Worm (Caenorhabditis elegans) whole organism, L1 larva: ENCODE data around the gene F21D9.11.
"Not testable (repeated sequence)": the region's sequence is repeated elsewhere in the genome, so short reads cannot be mapped to it uniquely, and the experiment has no call there.

Source experiments
- C04F5.9 ChIP-seq: sonication (generic microtip); optimal IDR thresholded peaks from 2 replicates; lab custom pipeline; 2016; ENCODE audit warnings: missing genetic modification characterization, missing compliant biosample characterization
- C16A3.4 ChIP-seq: fragments of 150-350 bp; optimal IDR thresholded peaks from 2 replicates; lab custom pipeline; 2014; ENCODE audit warnings: missing biosample characterization, missing genetic modification characterization
- aly-2 ChIP-seq: fragments of 150-350 bp; optimal IDR thresholded peaks from 2 replicates; lab custom pipeline; 2014; ENCODE audit warnings: missing biosample characterization, missing genetic modification characterization
- ceh-63 ChIP-seq: fragments of 200-800 bp; sonication (Bioruptor generic); optimal IDR thresholded peaks from 2 replicates; lab custom pipeline; 2018; ENCODE audit warnings: mild to moderate bottlenecking, missing genetic modification characterization, missing compliant biosample characterization
- ceh-8 ChIP-seq: fragments of 200-800 bp; sonication (Bioruptor generic); optimal IDR thresholded peaks from 2 replicates; lab custom pipeline; 2018; ENCODE audit warnings: mild to moderate bottlenecking, missing genetic modification characterization, moderate library complexity, missing compliant biosample characterization
- ceh-82 ChIP-seq, 3 experiments: fragments of 150-350 bp in 1 of 3; sonication (generic microtip) in 2 of 3; optimal IDR thresholded peaks; 2 replicates each; lab custom pipeline; 2014 to 2017; ENCODE audit warnings: missing biosample characterization in 3 of 3, missing genetic modification characterization in 3 of 3
- dsc-1 ChIP-seq: sonication (generic microtip); optimal IDR thresholded peaks from 2 replicates; lab custom pipeline; 2016; ENCODE audit warnings: mild to moderate bottlenecking, missing genetic modification characterization, missing compliant biosample characterization
- efl-1 ChIP-seq, 4 experiments: fragments of 150-350 bp; optimal IDR thresholded peaks in 3 of 4; peaks in 1 of 4; 1 replicate in 1 of 4; 2 replicates in 3 of 4; lab custom pipeline; 2014; ENCODE audit warnings: missing biosample characterization in 2 of 4, missing genetic modification characterization in 2 of 4, missing genetic modification reagents in 2 of 4
- efl-3 ChIP-seq: fragments of 200-800 bp; sonication (Bioruptor generic); optimal IDR thresholded peaks from 2 replicates; lab custom pipeline; 2018; ENCODE audit warnings: mild to moderate bottlenecking, missing genetic modification characterization, missing compliant biosample characterization
- egl-27 ChIP-seq, 2 experiments: fragments of 150-350 bp in 1 of 2; sonication (generic microtip); optimal IDR thresholded peaks; 3 replicates each; lab custom pipeline; 2017 to 2018; ENCODE audit warnings: missing biosample characterization in 2 of 2, missing genetic modification characterization in 2 of 2, missing genetic modification reagents in 2 of 2
- elt-2 ChIP-seq: sonication (generic microtip); optimal IDR thresholded peaks from 2 replicates; lab custom pipeline; 2016; ENCODE audit warnings: missing genetic modification characterization, mild to moderate bottlenecking, inconsistent platforms, missing compliant biosample characterization, missing genetic modification reagents
- ets-5 ChIP-seq: fragments of 200-800 bp; sonication (Bioruptor generic); IDR thresholded peaks from 2 replicates; pipeline ENCODE4 v1.3.6; 2022; ENCODE audit warnings: missing genetic modification characterization, missing compliant biosample characterization
- fkh-10 ChIP-seq: sonication (generic microtip); optimal IDR thresholded peaks from 2 replicates; lab custom pipeline; 2017; ENCODE audit warnings: missing biosample characterization, missing genetic modification reagents, missing genetic modification characterization
- fos-1 ChIP-seq: fragments of 150-350 bp; optimal IDR thresholded peaks from 2 replicates; lab custom pipeline; 2014; ENCODE audit warnings: missing biosample characterization, missing genetic modification characterization
- grh-1 ChIP-seq: fragments of 200-800 bp; sonication (Bioruptor generic); IDR thresholded peaks from 2 replicates; pipeline ENCODE4 v1.3.6; 2022; ENCODE audit warnings: missing genetic modification reagents, missing genetic modification characterization, missing compliant biosample characterization
- hlh-4 ChIP-seq: sonication (generic microtip); optimal IDR thresholded peaks from 2 replicates; lab custom pipeline; 2016; ENCODE audit warnings: mild to moderate bottlenecking, missing genetic modification characterization, missing compliant biosample characterization
- hpl-2 ChIP-seq: fragments of 150-350 bp; optimal IDR thresholded peaks from 2 replicates; lab custom pipeline; 2014; ENCODE audit warnings: missing biosample characterization, missing genetic modification reagents, missing genetic modification characterization
- lin-13 ChIP-seq: fragments of 150-350 bp; optimal IDR thresholded peaks from 2 replicates; lab custom pipeline; 2014; ENCODE audit warnings: missing biosample characterization, missing genetic modification reagents, missing genetic modification characterization
- lin-14 ChIP-seq: fragments of 200-800 bp; sonication (Bioruptor generic); optimal IDR thresholded peaks from 2 replicates; lab custom pipeline; 2018; ENCODE audit warnings: mild to moderate bottlenecking, missing genetic modification characterization, moderate library complexity, missing compliant biosample characterization
- lin-15B ChIP-seq: fragments of 150-350 bp; sonication (generic microtip); optimal IDR thresholded peaks from 3 replicates; lab custom pipeline; 2014; ENCODE audit warnings: missing biosample characterization, missing genetic modification characterization
- lsy-2 ChIP-seq, 2 experiments: fragments of 150-350 bp; optimal IDR thresholded peaks; 2 replicates each; lab custom pipeline; 2014; ENCODE audit warnings: missing biosample characterization in 2 of 2, missing genetic modification characterization in 2 of 2
- mab-9 ChIP-seq: fragments of 200-800 bp; sonication (Bioruptor generic); IDR thresholded peaks from 2 replicates; pipeline ENCODE4 v1.3.6; 2022; ENCODE audit warnings: missing genetic modification reagents, missing genetic modification characterization, missing compliant biosample characterization
- mef-2 ChIP-seq: fragments of 150-350 bp; optimal IDR thresholded peaks from 2 replicates; lab custom pipeline; 2014; ENCODE audit warnings: missing biosample characterization, missing genetic modification characterization
- mep-1 ChIP-seq: fragments of 150-350 bp; optimal IDR thresholded peaks from 2 replicates; lab custom pipeline; 2014; ENCODE audit warnings: missing biosample characterization, missing genetic modification characterization
- nhr-11 ChIP-seq: fragments of 150-350 bp; optimal IDR thresholded peaks from 2 replicates; lab custom pipeline; 2014; ENCODE audit warnings: missing biosample characterization, missing genetic modification characterization
- nhr-19 ChIP-seq: fragments of 200-800 bp; sonication (Bioruptor generic); conservative IDR thresholded peaks from 2 replicates; pipeline ENCODE4 v1.3.6; 2022; ENCODE audit warnings: missing genetic modification characterization, missing compliant biosample characterization
- nhr-71 ChIP-seq: sonication (generic microtip); optimal IDR thresholded peaks from 2 replicates; lab custom pipeline; 2016; ENCODE audit warnings: mild to moderate bottlenecking, missing genetic modification characterization, moderate library complexity, missing compliant biosample characterization
- pqm-1 ChIP-seq: sonication (generic microtip); optimal IDR thresholded peaks from 3 replicates; lab custom pipeline; 2017; ENCODE audit warnings: missing biosample characterization, missing genetic modification characterization
- rnt-1 ChIP-seq: sonication (generic microtip); optimal IDR thresholded peaks from 2 replicates; lab custom pipeline; 2016; ENCODE audit warnings: mild to moderate bottlenecking, missing genetic modification characterization, moderate library complexity, missing compliant biosample characterization
- skn-1 ChIP-seq: fragments of 150-350 bp; optimal IDR thresholded peaks from 2 replicates; lab custom pipeline; 2014; ENCODE audit warnings: missing biosample characterization, missing genetic modification characterization
- snpc-4 ChIP-seq: fragments of 150-350 bp; optimal IDR thresholded peaks from 2 replicates; lab custom pipeline; 2014; ENCODE audit warnings: missing biosample characterization, missing genetic modification characterization
- sox-4 ChIP-seq: sonication (generic microtip); optimal IDR thresholded peaks from 2 replicates; lab custom pipeline; 2016; ENCODE audit warnings: missing genetic modification characterization, missing compliant biosample characterization
- sptf-1 ChIP-seq: fragments of 150-350 bp; optimal IDR thresholded peaks from 2 replicates; lab custom pipeline; 2014; ENCODE audit warnings: missing biosample characterization, missing genetic modification characterization
- sup-37 ChIP-seq: fragments of 200-800 bp; sonication (Bioruptor generic); optimal IDR thresholded peaks from 2 replicates; lab custom pipeline; 2018; ENCODE audit warnings: mild to moderate bottlenecking, missing genetic modification characterization, missing compliant biosample characterization
- unc-86 ChIP-seq: sonication (generic microtip); optimal IDR thresholded peaks from 2 replicates; lab custom pipeline; 2016; ENCODE audit warnings: missing genetic modification characterization, missing compliant biosample characterization
- unc-98 ChIP-seq: fragments of 200-800 bp; sonication (Bioruptor generic); IDR thresholded peaks from 2 replicates; pipeline ENCODE4 v1.3.6; 2022; ENCODE audit warnings: missing genetic modification characterization, missing compliant biosample characterization
- vab-15 ChIP-seq: sonication (generic microtip); optimal IDR thresholded peaks from 2 replicates; lab custom pipeline; 2017; ENCODE audit warnings: missing genotype, mild to moderate bottlenecking, missing genetic modification characterization, missing compliant biosample characterization
- zip-4 ChIP-seq: fragments of 200-800 bp; sonication (Bioruptor generic); optimal IDR thresholded peaks from 2 replicates; lab custom pipeline; 2018; ENCODE audit warnings: mild to moderate bottlenecking, missing genetic modification characterization, moderate library complexity, missing compliant biosample characterization
- ztf-11 ChIP-seq, 2 experiments: sonication (generic microtip); optimal IDR thresholded peaks; 2 replicates each; lab custom pipeline; 2016 to 2017; ENCODE audit warnings: missing genetic modification characterization in 2 of 2, missing biosample characterization in 1 of 2, missing compliant biosample characterization in 1 of 2

The F21D9.11 gene

DNA sequence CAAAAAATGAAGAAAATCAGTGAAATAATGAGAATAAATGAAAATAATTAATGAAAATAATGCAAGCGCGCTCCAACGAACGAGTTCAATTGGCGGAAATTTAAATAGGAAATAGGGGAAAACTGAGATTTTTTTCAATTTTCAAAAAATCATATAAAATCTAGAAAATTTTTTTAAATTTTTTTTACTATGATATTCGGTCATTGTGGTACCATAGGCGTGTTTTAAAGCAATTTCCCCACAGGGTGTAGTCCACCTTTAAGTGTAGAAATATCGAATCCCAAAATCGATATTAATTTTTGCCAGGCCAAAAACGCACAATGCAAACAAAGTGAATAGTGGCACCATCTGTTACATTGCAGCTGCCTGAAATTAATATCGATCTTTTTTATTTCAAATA, 12.2 kb downstream of the F21D9.11 start, which contains the start of gene F21D9.1:
TSS of gene F21D9.1 (plus strand) at position 301 of the 400 bp plus-strand sequence.
- not testable (repeated sequence) for TF ChIP-seq pqm-1 (tag; lab: Kevin White, UChicago); efl-3 (GFP tag; lab: Kevin White, UChicago); mep-1 (tag; lab: Kevin White, UChicago)
- TF ChIP-seq, all 84 proteins: peak for 0; not testable (repeated sequence) for 84

ce11 chrV:19276354-19276753, 24.4 kb downstream of the F21D9.11 start:
- no peak for TF ChIP-seq mab-9 (GFP tag; lab: Robert Waterston, UW)
- no peak for TF ChIP-seq nhr-19 (GFP tag; lab: Robert Waterston, UW)
- no peak for TF ChIP-seq snpc-4 (tag; lab: Kevin White, UChicago)
- TF ChIP-seq lin-13: no peak
- TF ChIP-seq lin-14 (GFP tag; lab: Kevin White, UChicago): no peak
- no peak for TF ChIP-seq unc-98
- TF ChIP-seq aly-2 (tag; lab: Kevin White, UChicago): no peak
- TF ChIP-seq lin-15B (tag; lab: Kevin White, UChicago): no peak
- no peak for TF ChIP-seq egl-27 (tag; optimal IDR thresholded peaks at IDR 0.05; lab: Kevin White, UChicago)
- TF ChIP-seq ztf-11 (tag; optimal IDR thresholded peaks at IDR 0.05; lab: Kevin White, UChicago): no peak
- no peak for TF ChIP-seq sptf-1 (tag; lab: Kevin White, UChicago)
- TF ChIP-seq C16A3.4 (tag; lab: Kevin White, UChicago): no peak
- TF ChIP-seq efl-1 (optimal IDR thresholded peaks at IDR 0.05; lab: Kevin White, UChicago): no peak
- TF ChIP-seq efl-1 (GFP tag; optimal IDR thresholded peaks at IDR 0.05 in 1 of 2; lab: Kevin White, UChicago): no peak
- TF ChIP-seq, all 84 proteins: peak for 0

ce11 chrV:19278488-19278887, 26.5 kb downstream of the F21D9.11 start:
- TF ChIP-seq ceh-82 (tag; optimal IDR thresholded peaks at IDR 0.05; lab: Kevin White, UChicago) (no peak), grh-1 (no peak), ceh-63 (GFP tag; lab: Kevin White, UChicago) (no peak), mep-1 (tag; lab: Kevin White, UChicago) (no peak), nhr-71 (tag; lab: Kevin White, UChicago) (no peak), sup-37 (GFP tag; lab: Kevin White, UChicago) (no peak), hpl-2 (no peak), mef-2 (no peak), ceh-8 (GFP tag; lab: Kevin White, UChicago) (no peak), hlh-4 (tag; lab: Kevin White, UChicago) (no peak), fos-1 (tag; lab: Kevin White, UChicago) (no peak), rnt-1 (no peak), elt-2 (no peak), skn-1 (tag; lab: Kevin White, UChicago) (no peak)
- TF ChIP-seq, all 84 proteins: peak for 0

DNA sequence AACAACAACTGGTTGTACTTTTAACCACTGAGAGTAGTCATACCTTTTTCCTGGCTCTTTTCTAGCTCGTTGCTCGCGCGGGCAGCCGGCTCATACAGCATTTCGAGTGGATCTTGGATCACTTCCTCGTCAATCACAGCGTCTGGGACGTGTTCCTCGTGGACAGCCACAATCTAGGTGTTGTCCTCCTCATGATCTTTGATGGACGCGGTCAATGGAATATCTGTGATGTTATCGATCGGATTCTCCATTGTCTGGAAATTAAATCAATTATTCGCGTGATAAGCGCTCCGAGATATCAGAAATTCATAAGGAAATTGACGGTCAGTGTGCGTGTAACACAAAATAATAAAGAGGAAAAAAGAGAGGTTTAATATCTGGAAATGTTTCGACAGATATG, 27.9 kb downstream of the F21D9.11 start, which contains the start of gene F21D9.8:
TSS of gene F21D9.8 (minus strand) at position 101 of the 400 bp plus-strand sequence.
- TF ChIP-seq fos-1 (tag; lab: Kevin White, UChicago) (no peak), zip-4 (GFP tag; lab: Kevin White, UChicago) (no peak), rnt-1 (no peak), skn-1 (tag; lab: Kevin White, UChicago) (no peak), dsc-1 (tag; lab: Kevin White, UChicago) (no peak), fkh-10 (GFP tag; lab: Kevin White, UChicago) (no peak), vab-15 (tag; lab: Kevin White, UChicago) (no peak), ets-5 (GFP tag; lab: Robert Waterston, UW) (no peak), ceh-82 (tag; optimal IDR thresholded peaks at IDR 0.05; lab: Kevin White, UChicago) (no peak), ceh-8 (GFP tag; lab: Kevin White, UChicago) (no peak), C04F5.9 (tag; lab: Kevin White, UChicago) (no peak), lsy-2 (tag; optimal IDR thresholded peaks at IDR 0.05; lab: Kevin White, UChicago) (no peak), sox-4 (tag; lab: Kevin White, UChicago) (no peak), unc-86 (no peak), nhr-11 (tag; lab: Kevin White, UChicago) (no peak)
